Worm (Caenorhabditis elegans) whole organism, L4 larva: Measurements from ENCODE around the gene rbmx-2.

Source experiments
- D1046.2 ChIP-seq: fragments of 200-800 bp; sonication (Bioruptor generic); IDR thresholded peaks from 2 replicates; pipeline ENCODE4 v1.3.6; 2022; ENCODE audit warnings: missing genetic modification characterization, missing compliant biosample characterization
- F10B5.3 ChIP-seq: sonication (generic microtip); optimal IDR thresholded peaks from 2 replicates; lab custom pipeline; 2016; ENCODE audit warnings: mild to moderate bottlenecking, missing genetic modification characterization, missing compliant biosample characterization
- F37D6.2 ChIP-seq: sonication (generic microtip); optimal IDR thresholded peaks from 2 replicates; lab custom pipeline; 2016; ENCODE audit warnings: mild to moderate bottlenecking, missing genetic modification characterization, missing compliant biosample characterization
- F44E2.7 ChIP-seq: fragments of 200-800 bp; sonication (Bioruptor generic); IDR thresholded peaks from 2 replicates; pipeline ENCODE4 v2.1.2; 2022; ENCODE audit warnings: missing genetic modification characterization, missing compliant biosample characterization
- F49E8.2 ChIP-seq: sonication (generic microtip); optimal IDR thresholded peaks from 2 replicates; lab custom pipeline; 2016; ENCODE audit warnings: missing compliant biosample characterization, mild to moderate bottlenecking, missing genetic modification characterization, borderline replicate concordance
- ZK337.2 ChIP-seq: fragments of 200-800 bp; sonication (Bioruptor generic); IDR thresholded peaks from 2 replicates; pipeline ENCODE4 v1.3.6; 2022; ENCODE audit warnings: missing genetic modification reagents, missing genetic modification characterization, missing compliant biosample characterization
- aha-1 ChIP-seq: fragments of 150-350 bp; peaks from one replicate; lab custom pipeline; 2014; ENCODE audit warnings: missing biosample characterization, missing genetic modification characterization
- ama-1 ChIP-seq: fragments of 150-350 bp; optimal IDR thresholded peaks from 2 replicates; lab custom pipeline; 2014; ENCODE audit warnings: inconsistent platforms, mixed read lengths
- ceh-20 ChIP-seq: fragments of 200-800 bp; sonication (Bioruptor generic); IDR thresholded peaks from 2 replicates; pipeline ENCODE4 v1.3.6; 2022; ENCODE audit warnings: missing genetic modification reagents, missing genetic modification characterization, missing compliant biosample characterization
- ceh-28 ChIP-seq: fragments of 150-350 bp; optimal IDR thresholded peaks from 2 replicates; lab custom pipeline; 2014; ENCODE audit warnings: missing biosample characterization, missing genetic modification reagents, missing genetic modification characterization
- ceh-32 ChIP-seq: sonication (generic microtip); optimal IDR thresholded peaks from 2 replicates; lab custom pipeline; 2016; ENCODE audit warnings: mild to moderate bottlenecking, missing genetic modification characterization, missing compliant biosample characterization; ENCODE audit not compliant: poor library complexity
- ces-1 ChIP-seq: fragments of 150-350 bp; sonication (generic microtip); optimal IDR thresholded peaks from 4 replicates; lab custom pipeline; 2014; ENCODE audit warnings: missing biosample characterization, missing genetic modification reagents, missing genetic modification characterization
- cey-2 ChIP-seq: sonication (generic microtip); optimal IDR thresholded peaks from 3 replicates; lab custom pipeline; 2017; ENCODE audit warnings: missing genetic modification characterization, mild to moderate bottlenecking, missing compliant biosample characterization, antibody characterized with exemption, borderline replicate concordance; ENCODE audit not compliant: insufficient read depth
- ctbp-1 ChIP-seq: fragments of 200-800 bp; sonication (Bioruptor generic); IDR thresholded peaks from 2 replicates; pipeline ENCODE4 v1.3.6; 2022; ENCODE audit warnings: missing genetic modification reagents, missing genetic modification characterization, missing compliant biosample characterization
- daf-12 ChIP-seq: fragments of 150-350 bp; optimal IDR thresholded peaks from 2 replicates; lab custom pipeline; 2014; ENCODE audit warnings: missing biosample characterization, missing genetic modification reagents, missing genetic modification characterization
- daf-16 ChIP-seq, 3 experiments: sonication (generic microtip); optimal IDR thresholded peaks; 2 replicates each; lab custom pipeline; 2016 to 2017; ENCODE audit warnings: missing genetic modification characterization in 3 of 3, missing genetic modification reagents in 3 of 3, mild to moderate bottlenecking in 2 of 3, missing compliant biosample characterization in 2 of 3, missing biosample characterization in 1 of 3, moderate library complexity in 1 of 3
- dmd-6 ChIP-seq: fragments of 200-800 bp; sonication (Bioruptor generic); IDR thresholded peaks from 2 replicates; pipeline ENCODE4 v1.3.6; 2022; ENCODE audit warnings: missing genetic modification reagents, missing genetic modification characterization, missing compliant biosample characterization
- dmd-8 ChIP-seq: fragments of 200-800 bp; sonication (Bioruptor generic); IDR thresholded peaks from 2 replicates; pipeline ENCODE4 v1.3.6; 2022; ENCODE audit warnings: missing genetic modification characterization, missing compliant biosample characterization
- dpl-1 ChIP-seq: fragments of 150-350 bp; optimal IDR thresholded peaks from 2 replicates; lab custom pipeline; 2014; ENCODE audit warnings: missing biosample characterization, missing genetic modification reagents, missing genetic modification characterization
- duxl-1 ChIP-seq: sonication (generic microtip); optimal IDR thresholded peaks from 2 replicates; lab custom pipeline; 2016; ENCODE audit warnings: mild to moderate bottlenecking, missing genetic modification characterization, moderate library complexity, missing compliant biosample characterization; ENCODE audit not compliant: poor library complexity
- fkh-10 ChIP-seq: fragments of 150-350 bp; optimal IDR thresholded peaks from 2 replicates; lab custom pipeline; 2014; ENCODE audit warnings: missing biosample characterization, missing genetic modification reagents, missing genetic modification characterization
- hif-1 ChIP-seq, 2 experiments: sonication (generic microtip); optimal IDR thresholded peaks; 2 replicates each; lab custom pipeline; 2016 to 2017; ENCODE audit warnings: missing compliant biosample characterization in 2 of 2, missing genetic modification characterization in 2 of 2, missing genetic modification reagents in 2 of 2, missing genotype in 2 of 2, mild to moderate bottlenecking in 1 of 2
- hlh-11 ChIP-seq: fragments of 200-800 bp; sonication (Bioruptor generic); optimal IDR thresholded peaks from 2 replicates; lab custom pipeline; 2018; ENCODE audit warnings: mild to moderate bottlenecking, missing genetic modification characterization, missing compliant biosample characterization
- hlh-30 ChIP-seq: sonication (generic microtip); optimal IDR thresholded peaks from 2 replicates; lab custom pipeline; 2017; ENCODE audit warnings: antibody characterized with exemption, mild to moderate bottlenecking, missing genetic modification characterization, missing compliant biosample characterization; ENCODE audit not compliant: insufficient read depth
- lin-13 ChIP-seq: fragments of 150-350 bp; optimal IDR thresholded peaks from 2 replicates; lab custom pipeline; 2014; ENCODE audit warnings: missing biosample characterization, missing genetic modification reagents, missing genetic modification characterization
- lin-38 ChIP-seq: fragments of 200-800 bp; sonication (Bioruptor generic); IDR thresholded peaks from 2 replicates; pipeline ENCODE4 v1.3.6; 2022; ENCODE audit warnings: missing genetic modification reagents, missing genetic modification characterization, missing compliant biosample characterization
- lin-39 ChIP-seq: fragments of 150-350 bp; optimal IDR thresholded peaks from 2 replicates; lab custom pipeline; 2014; ENCODE audit warnings: missing biosample characterization, missing genetic modification reagents, missing genetic modification characterization
- lsy-2 ChIP-seq, 2 experiments: fragments of 150-350 bp in 1 of 2; sonication (generic microtip) in 1 of 2; optimal IDR thresholded peaks; 2 replicates each; lab custom pipeline; 2014 to 2017; ENCODE audit warnings: missing biosample characterization in 2 of 2, missing genetic modification characterization in 2 of 2
- madf-5 ChIP-seq, 2 experiments: fragments of 200-800 bp; sonication (Bioruptor generic); IDR thresholded peaks; 2 replicates each; pipeline ENCODE4 v1.3.6; 2022; ENCODE audit warnings: missing compliant biosample characterization in 2 of 2, missing genetic modification characterization in 2 of 2
- madf-9 ChIP-seq: fragments of 200-800 bp; sonication (Bioruptor generic); conservative IDR thresholded peaks from 2 replicates; pipeline ENCODE4 v1.3.6; 2022; ENCODE audit warnings: missing genetic modification reagents, missing genetic modification characterization, missing compliant biosample characterization
- mep-1 ChIP-seq: fragments of 150-350 bp; sonication (generic microtip); optimal IDR thresholded peaks from 3 replicates; lab custom pipeline; 2014; ENCODE audit warnings: missing biosample characterization, missing genetic modification characterization
- mes-2 ChIP-seq: sonication (generic microtip); optimal IDR thresholded peaks from 2 replicates; lab custom pipeline; 2016; ENCODE audit warnings: missing genotype, mild to moderate bottlenecking, missing genetic modification characterization, missing compliant biosample characterization; ENCODE audit not compliant: poor library complexity, severe bottlenecking
- mxl-3 ChIP-seq: fragments of 200-800 bp; sonication (Bioruptor generic); optimal IDR thresholded peaks from 2 replicates; lab custom pipeline; 2018; ENCODE audit warnings: mild to moderate bottlenecking, missing genetic modification characterization, missing compliant biosample characterization
- nhr-10 ChIP-seq: fragments of 150-350 bp; optimal IDR thresholded peaks from 2 replicates; lab custom pipeline; 2014; ENCODE audit warnings: missing biosample characterization, missing genetic modification characterization
- nhr-111 ChIP-seq: fragments of 200-800 bp; sonication (Bioruptor generic); optimal IDR thresholded peaks from 2 replicates; lab custom pipeline; 2018; ENCODE audit warnings: mild to moderate bottlenecking, missing genetic modification characterization, missing compliant biosample characterization
- nhr-237 ChIP-seq: sonication (generic microtip); optimal IDR thresholded peaks from 2 replicates; lab custom pipeline; 2017; ENCODE audit warnings: missing biosample characterization, missing genetic modification characterization
- nhr-6 ChIP-seq: fragments of 150-350 bp; optimal IDR thresholded peaks from 2 replicates; lab custom pipeline; 2014; ENCODE audit warnings: missing biosample characterization, missing genetic modification characterization
- skn-1 ChIP-seq: fragments of 150-350 bp; optimal IDR thresholded peaks from 2 replicates; lab custom pipeline; 2014; ENCODE audit warnings: missing biosample characterization, missing genetic modification characterization
- snpc-1.2 ChIP-seq: fragments of 200-800 bp; sonication (Bioruptor generic); IDR thresholded peaks from 2 replicates; pipeline ENCODE4 v1.3.6; 2022; ENCODE audit warnings: missing genetic modification reagents, missing genetic modification characterization, missing compliant biosample characterization
- snpc-4 ChIP-seq: fragments of 150-350 bp; optimal IDR thresholded peaks from 2 replicates; lab custom pipeline; 2014; ENCODE audit warnings: missing biosample characterization, missing genetic modification characterization
- spr-3 ChIP-seq: fragments of 200-800 bp; sonication (Bioruptor generic); optimal IDR thresholded peaks from 2 replicates; lab custom pipeline; 2018; ENCODE audit warnings: mild to moderate bottlenecking, missing genetic modification characterization, missing compliant biosample characterization
- tag-97 ChIP-seq: fragments of 200-800 bp; sonication (Bioruptor generic); IDR thresholded peaks from 2 replicates; pipeline ENCODE4 v1.3.6; 2022; ENCODE audit warnings: missing genetic modification characterization, missing compliant biosample characterization
- tra-1 ChIP-seq: fragments of 200-800 bp; sonication (Bioruptor generic); IDR thresholded peaks from 2 replicates; pipeline ENCODE4 v1.3.6; 2022; ENCODE audit warnings: missing genetic modification reagents, missing genetic modification characterization, missing compliant biosample characterization
- unc-130 ChIP-seq: sonication (generic microtip); optimal IDR thresholded peaks from 2 replicates; lab custom pipeline; 2016; ENCODE audit warnings: missing genetic modification reagents, missing genetic modification characterization, missing compliant biosample characterization
- unc-62 ChIP-seq, 3 experiments: fragments of 150-350 bp in 1 of 3; sonication (generic microtip); optimal IDR thresholded peaks in 2 of 3; peaks in 1 of 3; 1 replicate in 1 of 3; 2 replicates in 2 of 3; lab custom pipeline; 2014 to 2017; ENCODE audit warnings: missing biosample characterization in 3 of 3, missing genetic modification characterization in 3 of 3, missing genetic modification reagents in 3 of 3, missing genotype in 1 of 3
- zfp-2 ChIP-seq: sonication (generic microtip); optimal IDR thresholded peaks from 2 replicates; lab custom pipeline; 2016; ENCODE audit warnings: mild to moderate bottlenecking, missing genetic modification characterization, missing compliant biosample characterization
- zfp-3 ChIP-seq: fragments of 200-800 bp; sonication (Bioruptor generic); conservative IDR thresholded peaks from 2 replicates; pipeline ENCODE4 v1.3.6; 2022; ENCODE audit warnings: missing genetic modification reagents, missing genetic modification characterization, missing compliant biosample characterization
- zip-2 ChIP-seq: fragments of 150-350 bp; optimal IDR thresholded peaks from 2 replicates; lab custom pipeline; 2014; ENCODE audit warnings: missing biosample characterization, missing genetic modification characterization
- ztf-7 ChIP-seq: fragments of 150-350 bp; optimal IDR thresholded peaks from 2 replicates; lab custom pipeline; 2014; ENCODE audit warnings: missing biosample characterization, missing genetic modification characterization

Gene rbmx-2

ce11 chrII:6176154-6176897 lies 20.4 kb downstream of the rbmx-2 start (continued):
- TF ChIP-seq ceh-28 (no peak), ama-1 (no peak), dmd-8 (no peak), zfp-3 (GFP tag; lab: Robert Waterston, UW) (no peak), F49E8.2 (no peak), F37D6.2 (tag; lab: Kevin White, UChicago) (no peak), D1046.2 (GFP tag; lab: Robert Waterston, UW) (no peak), ces-1 (GFP tag; lab: Kevin White, UChicago) (no peak), ztf-7 (tag; lab: Kevin White, UChicago) (no peak), lin-13 (GFP tag; lab: Kevin White, UChicago) (no peak), nhr-111 (no peak), skn-1 (no peak), F44E2.7 (GFP tag; lab: Robert Waterston, UW) (no peak), duxl-1 (tag; lab: Kevin White, UChicago) (no peak), mes-2 (tag; lab: Kevin White, UChicago) (no peak), ctbp-1 (no peak), cey-2 (tag; lab: Kevin White, UChicago) (no peak), aha-1 (tag; lab: Kevin White, UChicago) (peak; percentile 23), zip-2 (tag; lab: Kevin White, UChicago) (no peak), lsy-2 (tag; optimal IDR thresholded peaks at IDR 0.05; lab: Kevin White, UChicago) (no peak), ceh-32 (tag; lab: Kevin White, UChicago) (no peak), ZK337.2 (GFP tag; lab: Robert Waterston, UW) (no peak), tra-1 (0 out of 2 replicates have a peak, but pooled peaks have one; percentile 52), mxl-3 (GFP tag; lab: Kevin White, UChicago) (peak; percentile 26), F10B5.3 (tag; lab: Kevin White, UChicago) (no peak), unc-130 (GFP tag; lab: Kevin White, UChicago) (no peak), dmd-6 (GFP tag; lab: Robert Waterston, UW) (0 out of 2 replicates have a peak, but pooled peaks have one; percentile 47), unc-62 (GFP tag; optimal IDR thresholded peaks at IDR 0.05 in 1 of 2; lab: Kevin White, UChicago) (peak in 1 of 2 experiments; percentile 68), unc-62 (tag; optimal IDR thresholded peaks at IDR 0.05; lab: Kevin White, UChicago) (no peak), daf-12 (tag; lab: Kevin White, UChicago) (no peak), nhr-10 (no peak), mep-1 (tag; lab: Kevin White, UChicago) (no peak), ceh-20 (GFP tag; lab: Robert Waterston, UW) (0 out of 2 replicates have a peak, but pooled peaks have one; percentile 31), madf-5 (GFP tag; IDR thresholded peaks at IDR 0.05; lab: Robert Waterston, UW) (no peak), tag-97 (GFP tag; lab: Robert Waterston, UW) (no peak), daf-16 (GFP tag; optimal IDR thresholded peaks at IDR 0.05; lab: Kevin White, UChicago) (peak in 1 of 2 experiments; percentile 56), daf-16 (tag; optimal IDR thresholded peaks at IDR 0.05; lab: Kevin White, UChicago) (no peak), hlh-11 (peak; percentile 34), snpc-4 (tag; lab: Kevin White, UChicago) (no peak), lin-39 (tag; lab: Kevin White, UChicago) (no peak), dpl-1 (GFP tag; lab: Kevin White, UChicago) (no peak), snpc-1.2 (no peak), spr-3 (GFP tag; lab: Kevin White, UChicago) (no peak), nhr-6 (tag; lab: Kevin White, UChicago) (no peak), zfp-2 (no peak), lin-38 (GFP tag; lab: Robert Waterston, UW) (no peak), nhr-237 (tag; lab: Kevin White, UChicago) (no peak), fkh-10 (GFP tag; lab: Kevin White, UChicago) (no peak), hlh-30 (peak; percentile 74), hif-1 (tag; optimal IDR thresholded peaks at IDR 0.05; lab: Kevin White, UChicago) (no peak), madf-9 (no peak)
